Fruit fly (Drosophila melanogaster): Measurements from ENCODE around the gene Sfp26Ac.

Gene Sfp26Ac

DNA sequence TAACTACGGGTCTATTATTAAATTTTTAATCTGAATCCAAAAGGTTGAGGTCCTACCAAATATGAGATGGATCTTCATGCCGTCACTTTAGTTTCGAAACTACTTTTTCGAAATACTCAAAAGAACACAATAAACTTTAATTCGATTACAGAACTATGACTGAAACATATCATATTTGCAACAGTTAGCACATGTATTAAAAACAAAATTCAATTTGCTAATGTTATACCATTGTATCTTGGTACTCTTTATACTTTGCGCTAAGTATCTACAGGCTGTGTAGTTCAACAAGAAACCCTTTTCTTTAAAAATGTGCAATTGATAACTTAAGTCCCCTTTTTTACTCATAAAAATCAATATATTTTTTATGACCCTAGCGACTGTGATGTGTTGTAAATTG, at the start of gene Sfp26Ac, which contains the start of gene CG43185:
Gene Sfp26Ac (minus strand): TSS at position 101 of the 400 bp plus-strand sequence.
Gene CG43185 (plus strand): TSS at position 215 of the 400 bp plus-strand sequence.
- TF ChIP-seq Eip78C (GFP tag) (no peak), CG4318 (GFP tag; optimal IDR thresholded peaks at IDR 0.05) (no peak), Lpt (GFP tag; optimal IDR thresholded peaks at IDR 0.05) (no peak), CG11762 (GFP tag; optimal IDR thresholded peaks at IDR 0.05; ENCODE audit: insufficient read depth) (no peak), CG8632 (GFP tag; optimal IDR thresholded peaks at IDR 0.05) (no peak), Smox (GFP tag; optimal IDR thresholded peaks at IDR 0.05) (no peak), CG11294 (GFP tag; IDR thresholded peaks at IDR 0.05) (no peak), eg (GFP tag; IDR thresholded peaks at IDR 0.05) (no peak), Ets21C (GFP tag; optimal IDR thresholded peaks at IDR 0.05) (no peak), Blimp-1 (GFP tag; optimal IDR thresholded peaks at IDR 0.05) (no peak)

- TF ChIP-seq Gug (GFP tag; IDR thresholded peaks at IDR 0.05) = no peak
Observed at dm6 chr2L:5927363-5927762, 42.8 kb upstream of the Sfp26Ac start.

DNA sequence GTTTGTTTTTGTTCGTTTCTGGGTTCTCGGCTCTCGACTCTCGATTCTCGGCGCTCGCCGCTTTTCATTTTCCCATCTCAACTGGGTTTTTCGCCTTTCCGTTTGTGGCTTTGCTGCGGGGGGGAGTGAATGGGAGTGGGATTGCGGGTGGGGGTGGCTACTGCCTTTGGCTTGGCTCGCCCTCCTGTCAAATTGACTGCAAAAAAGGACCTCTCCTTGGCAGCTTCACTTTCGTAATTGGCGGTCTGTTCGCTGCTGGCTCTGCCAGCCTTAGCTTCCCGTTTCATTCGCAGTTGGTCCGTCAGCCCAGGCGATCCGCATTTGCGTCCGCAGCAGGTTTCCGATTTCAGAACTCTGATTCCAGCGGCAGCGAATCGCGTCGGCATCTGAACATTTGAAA, 41.1 kb upstream of the Sfp26Ac start, which contains the start of gene dsf:
Gene dsf (plus strand): TSS at position 301 of the 400 bp plus-strand sequence.
- TF ChIP-seq Gug (GFP tag; IDR thresholded peaks at IDR 0.05) = no peak
- no peak for TF ChIP-seq salr (GFP tag; optimal IDR thresholded peaks at IDR 0.05)
- no peak for TF ChIP-seq CG31627 (GFP tag; optimal IDR thresholded peaks at IDR 0.05)
- no peak for TF ChIP-seq CG15336 (GFP tag; IDR thresholded peaks at IDR 0.05)
- TF ChIP-seq CG6792 (GFP tag; optimal IDR thresholded peaks at IDR 0.05) = no peak
- no peak for TF ChIP-seq Met (GFP tag; optimal IDR thresholded peaks at IDR 0.05)
- TF ChIP-seq dac (GFP tag; optimal IDR thresholded peaks at IDR 0.05) = no peak
- no peak for TF ChIP-seq Hr39 (GFP tag; optimal IDR thresholded peaks at IDR 0.05)

dm6 chr2L:5925164-5925563, 40.6 kb upstream of the Sfp26Ac start:
- no peak for TF ChIP-seq CG32006 (GFP tag; optimal IDR thresholded peaks at IDR 0.05)
- TF ChIP-seq CG7368 (GFP tag; optimal IDR thresholded peaks at IDR 0.05) = peak; percentile 6
- no peak for TF ChIP-seq OdsH (GFP tag; optimal IDR thresholded peaks at IDR 0.05)

dm6 chr2L:5923603-5924138, 39.1 kb upstream of the Sfp26Ac start, which contains the start of gene CG9016:
Gene CG9016, minus strand, starts transcription at chr2L:5923653.
- TF ChIP-seq Hr39 (GFP tag; optimal IDR thresholded peaks at IDR 0.05) = no peak
- no peak for TF ChIP-seq cyc (GFP tag; optimal IDR thresholded peaks at IDR 0.05)
- no peak for TF ChIP-seq Sox102F (GFP tag; optimal IDR thresholded peaks at IDR 0.05)
- TF ChIP-seq svp (GFP tag) = peak; percentile 6
- no peak for TF ChIP-seq topi (GFP tag; optimal IDR thresholded peaks at IDR 0.05)
- peak; percentile 52 for TF ChIP-seq CG7368 (GFP tag; optimal IDR thresholded peaks at IDR 0.05)

- TF ChIP-seq ss (GFP tag; optimal IDR thresholded peaks at IDR 0.05) = no peak
- no peak for TF ChIP-seq CG4318 (GFP tag; optimal IDR thresholded peaks at IDR 0.05)
- TF ChIP-seq CG10631 (GFP tag; optimal IDR thresholded peaks at IDR 0.05) = no peak
- TF ChIP-seq spab (GFP tag; optimal IDR thresholded peaks at IDR 0.05) = no peak
- no peak for TF ChIP-seq lz (GFP tag; optimal IDR thresholded peaks at IDR 0.05)
- no peak for TF ChIP-seq CG10669 (GFP tag; optimal IDR thresholded peaks at IDR 0.05)
- no peak for TF ChIP-seq CG11762 (GFP tag; optimal IDR thresholded peaks at IDR 0.05; ENCODE audit: insufficient read depth)
- TF ChIP-seq pdm3 (GFP tag; optimal IDR thresholded peaks at IDR 0.05) = no peak
- TF ChIP-seq CG9139 (GFP tag; optimal IDR thresholded peaks at IDR 0.05) = no peak
- no peak for TF ChIP-seq CG8319 (GFP tag; optimal IDR thresholded peaks at IDR 0.05)
- no peak for TF ChIP-seq CG32006 (GFP tag; optimal IDR thresholded peaks at IDR 0.05)
- no peak for TF ChIP-seq Sox14 (GFP tag; optimal IDR thresholded peaks at IDR 0.05)
- TF ChIP-seq eg (GFP tag; IDR thresholded peaks at IDR 0.05) = no peak
- TF ChIP-seq Gug (GFP tag; IDR thresholded peaks at IDR 0.05) = no peak
- no peak for TF ChIP-seq achi (GFP tag; optimal IDR thresholded peaks at IDR 0.05)
Observed at dm6 chr2L:5910189-5910588, 25.6 kb upstream of the Sfp26Ac start, which contains the start of gene CG14000. Gene CG14000, minus strand, starts transcription at chr2L:5910289.

Measured in whole organism, prepupa.